Worm (Caenorhabditis elegans) whole organism, midembryonic: ENCODE results near the gene F56C9.6.

Experiments used
- T22C8.4 ChIP-seq: fragments of 200-800 bp; sonication (Bioruptor generic); IDR thresholded peaks from 2 replicates; pipeline ENCODE4 v1.3.6; 2022; ENCODE audit warnings: missing genetic modification characterization, missing compliant biosample characterization
- cog-1 ChIP-seq: sonication (generic microtip); optimal IDR thresholded peaks from 2 replicates; lab custom pipeline; 2016; ENCODE audit warnings: missing genetic modification characterization, missing compliant biosample characterization
- klf-2 ChIP-seq: fragments of 200-800 bp; sonication (Bioruptor generic); conservative IDR thresholded peaks from 2 replicates; pipeline ENCODE4 v1.3.6; 2022; ENCODE audit warnings: missing genetic modification reagents, missing genetic modification characterization, missing compliant biosample characterization
- ref-1 ChIP-seq: fragments of 200-800 bp; sonication (Bioruptor generic); conservative IDR thresholded peaks from 2 replicates; pipeline ENCODE4 v1.3.6; 2022; ENCODE audit warnings: missing genetic modification reagents, missing genetic modification characterization, missing compliant biosample characterization
- tab-1 ChIP-seq: fragments of 200-800 bp; sonication (Bioruptor generic); IDR thresholded peaks from 2 replicates; pipeline ENCODE4 v1.3.6; 2022; ENCODE audit warnings: missing genetic modification characterization, missing compliant biosample characterization
- ztf-29 ChIP-seq: fragments of 200-800 bp; sonication (Bioruptor generic); IDR thresholded peaks from 2 replicates; pipeline ENCODE4 v1.3.6; 2022; ENCODE audit warnings: missing genetic modification reagents, missing genetic modification characterization, missing compliant biosample characterization

ce11 chrIII:7329155-7329732, 18.7 kb upstream of the F56C9.6 start, which contains the start of gene lab-2:
- TF ChIP-seq tab-1: no peak
- TF ChIP-seq cog-1 (tag; lab: Kevin White, UChicago): no peak
- no peak for TF ChIP-seq klf-2 (GFP tag; lab: Robert Waterston, UW)
- no peak for TF ChIP-seq ztf-29 (GFP tag; lab: Robert Waterston, UW)
- TF ChIP-seq T22C8.4 (GFP tag; lab: Robert Waterston, UW): no peak
- TF ChIP-seq ref-1 (GFP tag; lab: Robert Waterston, UW): no peak
